Worm (Caenorhabditis elegans): Measurements from ENCODE around the gene nlp-14.

ce11 chrX:8890251-8890755 lies 28.9 kb downstream of the nlp-14 start:
- TF ChIP-seq egl-27 (tag; optimal IDR thresholded peaks at IDR 0.05) (no peak), zfp-3 (GFP tag; conservative IDR thresholded peaks at IDR 0.05) (no peak), nhr-25 (tag; optimal IDR thresholded peaks at IDR 0.05; ENCODE audit: borderline replicate concordance, insufficient read depth) (no peak), nhr-76 (tag; optimal IDR thresholded peaks at IDR 0.05) (no peak), unc-62 (GFP tag; optimal IDR thresholded peaks at IDR 0.05 in 1 of 2) (peak in 1 of 2 experiments; percentile 64), unc-62 (tag; optimal IDR thresholded peaks at IDR 0.05) (no peak), ztf-11 (tag; optimal IDR thresholded peaks at IDR 0.05) (no peak), snpc-4 (tag; optimal IDR thresholded peaks at IDR 0.05) (no peak), tra-1 (GFP tag; IDR thresholded peaks at IDR 0.05) (no peak), nhr-102 (tag; optimal IDR thresholded peaks at IDR 0.05) (no peak), ztf-7 (tag; optimal IDR thresholded peaks at IDR 0.05) (no peak), mdt-29 (GFP tag; IDR thresholded peaks at IDR 0.05) (no peak), aly-2 (tag; optimal IDR thresholded peaks at IDR 0.05) (no peak), nhr-42 (GFP tag; IDR thresholded peaks at IDR 0.05) (no peak)
